Worm (Caenorhabditis elegans): ENCODE results near the gene pxd-1.

- TF ChIP-seq lin-13 (GFP tag; optimal IDR thresholded peaks at IDR 0.05) (no peak), nhr-25 (tag; optimal IDR thresholded peaks at IDR 0.05; ENCODE audit: borderline replicate concordance, insufficient read depth) (no peak), ZK546.5 (tag; optimal IDR thresholded peaks at IDR 0.05) (no peak), snpc-4 (tag; optimal IDR thresholded peaks at IDR 0.05) (no peak), jun-1 (tag; optimal IDR thresholded peaks at IDR 0.05) (no peak), nhr-28 (tag; optimal IDR thresholded peaks at IDR 0.05) (no peak), lir-3 (tag; optimal IDR thresholded peaks at IDR 0.05) (no peak), zip-11 (GFP tag; IDR thresholded peaks at IDR 0.05) (no peak), R02D3.7 (tag; optimal IDR thresholded peaks at IDR 0.05) (no peak), Y75B8A.6 (GFP tag; IDR thresholded peaks at IDR 0.05) (no peak), unc-62 (GFP tag; optimal IDR thresholded peaks at IDR 0.05 in 1 of 2) (no peak), unc-62 (tag; optimal IDR thresholded peaks at IDR 0.05) (no peak)
Observed at ce11 chrIII:3975008-3975407, 30.9 kb upstream of the pxd-1 start.
